Worm (Caenorhabditis elegans): Measurements from ENCODE around the gene ufd-3.

DNA sequence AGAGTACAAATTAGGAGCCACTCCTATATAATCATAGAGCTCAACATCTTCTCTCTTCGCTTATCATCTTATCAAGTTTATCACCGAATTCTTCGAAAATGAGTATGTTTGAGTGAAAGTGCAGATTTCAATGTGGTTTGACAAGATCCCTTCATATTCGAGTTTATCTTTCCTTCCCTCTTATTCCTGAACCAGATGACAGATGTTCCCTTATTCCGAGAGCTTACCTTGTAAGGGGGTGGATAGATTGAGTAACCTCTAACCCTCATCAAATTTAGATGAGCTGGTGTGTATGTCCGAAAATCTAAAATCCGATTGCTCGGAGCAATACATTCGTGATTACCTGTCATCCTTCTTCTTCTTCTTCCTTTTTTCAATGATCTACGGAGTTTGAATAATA is 8.1 kb downstream of the ufd-3 start:
- TF ChIP-seq ZK546.5 (tag; optimal IDR thresholded peaks at IDR 0.05) (no peak), aly-2 (tag; optimal IDR thresholded peaks at IDR 0.05) (no peak), unc-39 (tag; optimal IDR thresholded peaks at IDR 0.05) (no peak), ama-1 (optimal IDR thresholded peaks at IDR 0.05) (no peak), F13H6.1 (tag; optimal IDR thresholded peaks at IDR 0.05) (no peak), skn-1 (tag; optimal IDR thresholded peaks at IDR 0.05) (no peak), mab-5 (tag; optimal IDR thresholded peaks at IDR 0.05) (no peak), fos-1 (tag; optimal IDR thresholded peaks at IDR 0.05) (no peak), R02D3.7 (tag; optimal IDR thresholded peaks at IDR 0.05) (no peak), blmp-1 (tag; optimal IDR thresholded peaks at IDR 0.05; ENCODE audit: insufficient read depth) (no peak)

All from whole organism, L2 larva.